Fruit fly (Drosophila melanogaster) whole organism, embryonic: Measurements from ENCODE around the gene ImpE3.
A peak's percentile ranks its signal among the peaks of the same experiment; 100 is the strongest.

Source experiments
- ATbp ChIP-seq: fragments of 200-800 bp; sonication (Bioruptor generic); optimal IDR thresholded peaks from 2 replicates; lab custom pipeline; 2017; ENCODE audit warnings: missing biosample characterization, mild to moderate bottlenecking, missing genetic modification characterization, missing genetic modification reagents
- Atf3 ChIP-seq: fragments of 200-800 bp; sonication (Bioruptor generic); optimal IDR thresholded peaks from 3 replicates; lab custom pipeline; 2016; ENCODE audit warnings: missing biosample characterization, missing genetic modification characterization
- Blimp-1 ChIP-seq: fragments of 200-800 bp; sonication (Bioruptor generic); optimal IDR thresholded peaks from 3 replicates; lab custom pipeline; 2018; ENCODE audit warnings: missing biosample characterization, missing genetic modification characterization, mild to moderate bottlenecking, moderate library complexity, missing genetic modification reagents
- CG12236 ChIP-seq: fragments of 200-800 bp; sonication (Bioruptor generic); optimal IDR thresholded peaks from 2 replicates; lab custom pipeline; 2016; ENCODE audit warnings: missing biosample characterization, missing genetic modification characterization
- CG15269 ChIP-seq: fragments of 200-800 bp; sonication (Bioruptor generic); optimal IDR thresholded peaks from 2 replicates; lab custom pipeline; 2018; ENCODE audit warnings: missing biosample characterization, mild to moderate bottlenecking, missing genetic modification characterization, moderate library complexity
- CG1603 ChIP-seq: fragments of 200-800 bp; sonication (Bioruptor generic); optimal IDR thresholded peaks from 2 replicates; lab custom pipeline; 2019; ENCODE audit warnings: missing biosample characterization, mild to moderate bottlenecking, missing genetic modification characterization, moderate library complexity
- CG17328 ChIP-seq: fragments of 200-800 bp; sonication (Bioruptor generic); IDR thresholded peaks from 2 replicates; pipeline ENCODE4 v1.3.6; 2022; ENCODE audit warnings: missing biosample characterization, missing genetic modification characterization
- CG18619 ChIP-seq: fragments of 200-800 bp; sonication (Bioruptor generic); optimal IDR thresholded peaks from 3 replicates; lab custom pipeline; 2017; ENCODE audit warnings: missing biosample characterization, mild to moderate bottlenecking, missing genetic modification characterization
- CG30403 ChIP-seq: fragments of 200-800 bp; sonication (Bioruptor generic); optimal IDR thresholded peaks from 3 replicates; lab custom pipeline; 2016; ENCODE audit warnings: missing biosample characterization, missing genetic modification characterization
- CG3995 ChIP-seq: fragments of 200-800 bp; sonication (Bioruptor generic); optimal IDR thresholded peaks from 3 replicates; lab custom pipeline; 2016; ENCODE audit warnings: missing biosample characterization, missing genetic modification characterization
- CG42726 ChIP-seq: fragments of 200-800 bp; sonication (Bioruptor generic); IDR thresholded peaks from 2 replicates; pipeline ENCODE4 v1.3.6; 2022; ENCODE audit warnings: missing biosample characterization, missing genetic modification characterization; ENCODE audit not compliant: partially characterized antibody
- CG4730 ChIP-seq: fragments of 200-800 bp; sonication (Bioruptor generic); IDR thresholded peaks from 2 replicates; pipeline ENCODE4 v1.3.6; 2022; ENCODE audit warnings: missing biosample characterization, missing genetic modification characterization
- CG6175 ChIP-seq: fragments of 200-800 bp; sonication (Bioruptor generic); IDR thresholded peaks from 3 replicates; pipeline ENCODE4 v1.3.6; 2022; ENCODE audit warnings: missing biosample characterization, missing genetic modification characterization
- CG6791 ChIP-seq: fragments of 200-800 bp; sonication (Bioruptor generic); IDR thresholded peaks from 3 replicates; pipeline ENCODE4 v1.3.6; 2022; ENCODE audit warnings: missing biosample characterization, missing genetic modification characterization; ENCODE audit not compliant: partially characterized antibody
- CG7987 ChIP-seq: fragments of 200-800 bp; sonication (Bioruptor generic); optimal IDR thresholded peaks from 2 replicates; lab custom pipeline; 2018; ENCODE audit warnings: missing biosample characterization, mild to moderate bottlenecking, missing genetic modification characterization, moderate library complexity
- CG9727 ChIP-seq: fragments of 200-800 bp; sonication (Bioruptor generic); optimal IDR thresholded peaks from 3 replicates; lab custom pipeline; 2017; ENCODE audit warnings: missing biosample characterization, mild to moderate bottlenecking, missing genetic modification characterization
- CG9797 ChIP-seq: fragments of 200-800 bp; sonication (Bioruptor generic); optimal IDR thresholded peaks from 3 replicates; lab custom pipeline; 2018; ENCODE audit warnings: missing biosample characterization, mild to moderate bottlenecking, missing genetic modification characterization
- CG9817 ChIP-seq: fragments of 200-800 bp; sonication (Bioruptor generic); optimal IDR thresholded peaks from 2 replicates; lab custom pipeline; 2018; ENCODE audit warnings: missing biosample characterization, mild to moderate bottlenecking, missing genetic modification characterization, moderate library complexity
- Camta ChIP-seq: fragments of 200-800 bp; sonication (Bioruptor generic); optimal IDR thresholded peaks from 2 replicates; lab custom pipeline; 2016; ENCODE audit warnings: missing biosample characterization, missing genetic modification characterization
- Elba2 ChIP-seq: fragments of 200-800 bp; sonication (Bioruptor generic); optimal IDR thresholded peaks from 3 replicates; lab custom pipeline; 2016; ENCODE audit warnings: missing biosample characterization, missing genetic modification characterization
- Fer1 ChIP-seq: fragments of 200-800 bp; sonication (Bioruptor generic); optimal IDR thresholded peaks from 2 replicates; lab custom pipeline; 2017; ENCODE audit warnings: missing biosample characterization, mild to moderate bottlenecking, missing genetic modification characterization
- Gsc ChIP-seq: fragments of 200-800 bp; sonication (Bioruptor generic); IDR thresholded peaks from 2 replicates; pipeline ENCODE4 v1.3.6; 2022; ENCODE audit warnings: missing biosample characterization, missing genetic modification characterization
- Hand ChIP-seq: fragments of 200-800 bp; sonication (Bioruptor generic); optimal IDR thresholded peaks from 2 replicates; lab custom pipeline; 2017; ENCODE audit warnings: mild to moderate bottlenecking, missing biosample characterization, missing genetic modification reagents, missing genetic modification characterization
- HmgD ChIP-seq: fragments of 200-800 bp; sonication (Bioruptor generic); optimal IDR thresholded peaks from 3 replicates; lab custom pipeline; 2016; ENCODE audit warnings: missing biosample characterization, missing genetic modification characterization
- Hr51 ChIP-seq, 2 experiments: fragments of 200-800 bp; sonication (Bioruptor generic); optimal IDR thresholded peaks; 2 replicates in 1 of 2; 3 replicates in 1 of 2; lab custom pipeline; 2016 to 2018; ENCODE audit warnings: missing biosample characterization in 2 of 2, missing genetic modification characterization in 2 of 2, mild to moderate bottlenecking in 1 of 2, moderate library complexity in 1 of 2
- Mrtf ChIP-seq: fragments of 200-800 bp; sonication (Bioruptor generic); IDR thresholded peaks from 3 replicates; pipeline ENCODE4 v1.3.6; 2022; ENCODE audit warnings: missing biosample characterization, missing genetic modification characterization
- Sry-β ChIP-seq: fragments of 200-800 bp; sonication (Bioruptor generic); optimal IDR thresholded peaks from 2 replicates; lab custom pipeline; 2018; ENCODE audit warnings: missing biosample characterization, mild to moderate bottlenecking, missing genetic modification characterization, moderate library complexity
- Sry-δ ChIP-seq: fragments of 200-800 bp; sonication (Bioruptor generic); optimal IDR thresholded peaks from 2 replicates; lab custom pipeline; 2016; ENCODE audit warnings: missing biosample characterization, missing genetic modification characterization
- Usf ChIP-seq: fragments of 200-800 bp; sonication (Bioruptor generic); optimal IDR thresholded peaks from 2 replicates; lab custom pipeline; 2017; ENCODE audit warnings: missing genotype, missing biosample characterization, missing genetic modification characterization
- ac ChIP-seq: fragments of 200-800 bp; sonication (Bioruptor generic); optimal IDR thresholded peaks from 3 replicates; lab custom pipeline; 2017; ENCODE audit warnings: missing biosample characterization, mild to moderate bottlenecking, missing genetic modification characterization
- ase ChIP-seq: fragments of 200-800 bp; sonication (Bioruptor generic); IDR thresholded peaks from 3 replicates; pipeline ENCODE4 v1.3.6; 2022; ENCODE audit warnings: missing biosample characterization, missing genetic modification characterization
- ash1 ChIP-seq: fragments of 200-800 bp; sonication (Bioruptor generic); optimal IDR thresholded peaks from 2 replicates; lab custom pipeline; 2018; ENCODE audit warnings: missing biosample characterization, mild to moderate bottlenecking, missing genetic modification characterization
- cg ChIP-seq: fragments of 200-800 bp; sonication (Bioruptor generic); optimal IDR thresholded peaks from 3 replicates; lab custom pipeline; 2019; ENCODE audit warnings: missing biosample characterization, mild to moderate bottlenecking, missing genetic modification characterization, moderate library complexity
- chif ChIP-seq, 2 experiments: fragments of 200-800 bp; sonication (Bioruptor generic); optimal IDR thresholded peaks; 3 replicates each; lab custom pipeline; 2016; ENCODE audit warnings: missing biosample characterization in 2 of 2, missing genetic modification characterization in 2 of 2
- chm ChIP-seq: fragments of 200-800 bp; sonication (Bioruptor generic); IDR thresholded peaks from 2 replicates; pipeline ENCODE4 v1.3.6; 2022; ENCODE audit warnings: missing biosample characterization, missing genetic modification characterization
- crc ChIP-seq: fragments of 200-800 bp; sonication (Bioruptor generic); optimal IDR thresholded peaks from 2 replicates; lab custom pipeline; 2016; ENCODE audit warnings: missing biosample characterization, missing genetic modification characterization
- dan ChIP-seq: fragments of 200-800 bp; sonication (Bioruptor generic); IDR thresholded peaks from 2 replicates; pipeline ENCODE4 v1.3.6; 2022; ENCODE audit warnings: missing biosample characterization, missing genetic modification characterization
- fd96Cb ChIP-seq: fragments of 200-800 bp; sonication (Bioruptor generic); optimal IDR thresholded peaks from 2 replicates; lab custom pipeline; 2018; ENCODE audit warnings: missing biosample characterization, mild to moderate bottlenecking, missing genetic modification characterization, moderate library complexity
- gce ChIP-seq: fragments of 200-800 bp; sonication (Bioruptor generic); IDR thresholded peaks from 3 replicates; pipeline ENCODE4 v1.3.6; 2022; ENCODE audit warnings: missing biosample characterization, missing genetic modification characterization
- grn ChIP-seq: fragments of 200-800 bp; sonication (Bioruptor generic); optimal IDR thresholded peaks from 3 replicates; lab custom pipeline; 2017; ENCODE audit warnings: missing biosample characterization, missing genetic modification characterization
- jumu ChIP-seq: fragments of 200-800 bp; sonication (Bioruptor generic); optimal IDR thresholded peaks from 3 replicates; lab custom pipeline; 2016; ENCODE audit warnings: missing biosample characterization, missing genetic modification characterization
- lmd ChIP-seq: fragments of 200-800 bp; sonication (Bioruptor generic); IDR thresholded peaks from 2 replicates; pipeline ENCODE4 v1.3.6; 2022; ENCODE audit warnings: missing biosample characterization, missing genetic modification characterization
- luna ChIP-seq: fragments of 200-800 bp; sonication (Bioruptor generic); optimal IDR thresholded peaks from 2 replicates; lab custom pipeline; 2016; ENCODE audit warnings: missing biosample characterization, missing genetic modification characterization
- maf-S ChIP-seq: fragments of 200-800 bp; sonication (Bioruptor generic); optimal IDR thresholded peaks from 2 replicates; lab custom pipeline; 2016; ENCODE audit warnings: missing biosample characterization, missing genetic modification characterization
- run ChIP-seq: fragments of 200-800 bp; sonication (Bioruptor generic); optimal IDR thresholded peaks from 3 replicates; lab custom pipeline; 2018; ENCODE audit warnings: missing biosample characterization, mild to moderate bottlenecking, missing genetic modification characterization
- sima ChIP-seq: fragments of 200-800 bp; sonication (Bioruptor generic); optimal IDR thresholded peaks from 2 replicates; lab custom pipeline; 2016; ENCODE audit warnings: missing biosample characterization, missing genetic modification characterization
- tin ChIP-seq: fragments of 200-800 bp; sonication (Bioruptor generic); optimal IDR thresholded peaks from 3 replicates; lab custom pipeline; 2016; ENCODE audit warnings: missing biosample characterization, missing genetic modification characterization
- twi ChIP-seq: fragments of 200-800 bp; optimal IDR thresholded peaks from 2 replicates; lab custom pipeline; 2019; ENCODE audit warnings: missing biosample characterization, mild to moderate bottlenecking, missing genetic modification characterization, moderate library complexity
- wor ChIP-seq: fragments of 200-800 bp; sonication (Bioruptor generic); IDR thresholded peaks from 2 replicates; pipeline ENCODE4 v1.3.6; 2022; ENCODE audit warnings: missing biosample characterization, missing genetic modification characterization
- yki ChIP-seq: fragments of >200 bp; optimal IDR thresholded peaks from 3 replicates; lab custom pipeline; 2018

ImpE3 gene

dm6 chr3R:8001074-8001669, 28.2 kb downstream of the ImpE3 start, which contains the start of the genes Kmn2 and CG2698 (continued):
- peak; percentile 91 for TF ChIP-seq Usf
- 0 out of 2 replicates have a peak, but pooled peaks have one; percentile 27 for TF ChIP-seq CG42726 (GFP tag; lab: Robert Waterston, UW)
- TF ChIP-seq CG30403 (GFP tag; lab: Kevin White, UChicago) = peak; percentile 97
- TF ChIP-seq Hand (GFP tag; lab: Kevin White, UChicago) = peak; percentile 88
- peak; percentile 66 for TF ChIP-seq Camta (GFP tag; lab: Kevin White, UChicago)
- TF ChIP-seq yki (lab: Kevin White, UChicago) = no peak
- peak; percentile 56 for TF ChIP-seq crc (GFP tag; lab: Kevin White, UChicago)
- peak; percentile 97 for TF ChIP-seq ase
- peak; percentile 97 for TF ChIP-seq Mrtf
- TF ChIP-seq CG6791 = peak; percentile 38; the same call in 1 of the 3 replicates
- TF ChIP-seq Fer1 (GFP tag; lab: Kevin White, UChicago) = peak; percentile 96
- TF ChIP-seq Elba2 (GFP tag; lab: Kevin White, UChicago) = peak; percentile 78
- TF ChIP-seq luna (GFP tag; lab: Kevin White, UChicago) = no peak
- peak; percentile 80 for TF ChIP-seq ac (GFP tag; lab: Kevin White, UChicago)
- TF ChIP-seq fd96Cb (tag; lab: Kevin White, UChicago) = peak; percentile 96
- peak; percentile 94 for TF ChIP-seq gce
- TF ChIP-seq HmgD (GFP tag; lab: Kevin White, UChicago) = peak; percentile 32
- peak; percentile 80 to 94 for TF ChIP-seq Hr51 (GFP tag; optimal IDR thresholded peaks at IDR 0.05; lab: Kevin White, UChicago)
- TF ChIP-seq sima (GFP tag; lab: Kevin White, UChicago) = peak; percentile 5
- peak; percentile 96 for TF ChIP-seq tin (GFP tag; lab: Kevin White, UChicago)
- peak; percentile 96 for TF ChIP-seq Gsc (GFP tag; lab: Robert Waterston, UW)
- TF ChIP-seq maf-S (GFP tag; lab: Kevin White, UChicago) = peak; percentile 82
- TF ChIP-seq CG9817 = peak; percentile 95
- TF ChIP-seq twi (tag; lab: Kevin White, UChicago) = peak; percentile 89
- TF ChIP-seq lmd = peak; percentile 99
- peak; percentile 81 for TF ChIP-seq run (tag; lab: Kevin White, UChicago)
- TF ChIP-seq CG18619 (GFP tag; lab: Kevin White, UChicago) = peak; percentile 94
- peak; percentile 93 for TF ChIP-seq dan (GFP tag; lab: Robert Waterston, UW)
- TF ChIP-seq CG12236 (GFP tag; lab: Kevin White, UChicago) = peak; percentile 49
- peak; percentile 85 for TF ChIP-seq CG7987 (GFP tag; lab: Kevin White, UChicago)
- peak; percentile 92 for TF ChIP-seq Blimp-1 (GFP tag; lab: Kevin White, UChicago)
- peak; percentile 52 for TF ChIP-seq CG9797 (GFP tag; lab: Kevin White, UChicago)
- peak; percentile 92 for TF ChIP-seq CG6175 (GFP tag; lab: Robert Waterston, UW)
- peak; percentile 53 for TF ChIP-seq grn (GFP tag; lab: Kevin White, UChicago)
- peak; percentile 20 for TF ChIP-seq ash1
- TF ChIP-seq CG1603 (tag; lab: Kevin White, UChicago) = peak; percentile 57
- peak; percentile 94 for TF ChIP-seq ATbp (GFP tag; lab: Kevin White, UChicago)
- peak; percentile 96 for TF ChIP-seq CG9727 (GFP tag; lab: Kevin White, UChicago)
- peak; percentile 69 for TF ChIP-seq CG3995 (GFP tag; lab: Kevin White, UChicago)
- TF ChIP-seq Sry-β (GFP tag; lab: Kevin White, UChicago) = peak; percentile 40
- peak; percentile 98 for TF ChIP-seq CG17328 (GFP tag; lab: Robert Waterston, UW)
- peak; percentile 76 for TF ChIP-seq Atf3
- TF ChIP-seq wor = peak; percentile 97
- TF ChIP-seq chm = peak; percentile 98
- peak; percentile 97 for TF ChIP-seq CG4730 (GFP tag; lab: Robert Waterston, UW)
- peak; percentile 47 for TF ChIP-seq Sry-δ (GFP tag; lab: Kevin White, UChicago)
- peak; percentile 79 for TF ChIP-seq jumu (GFP tag; lab: Kevin White, UChicago)
- peak; percentile 96 for TF ChIP-seq CG15269
- no peak for TF ChIP-seq cg (GFP tag; lab: Kevin White, UChicago)
- TF ChIP-seq chif (GFP tag; optimal IDR thresholded peaks at IDR 0.05; lab: Kevin White, UChicago) = peak; percentile 75 to 91
